Worm (Caenorhabditis elegans) whole organism, young adult: Measurements from ENCODE around the gene unc-50.

Experiments
- F33H1.4 ChIP-seq: fragments of 200-800 bp; sonication (Bioruptor generic); IDR thresholded peaks from 2 replicates; pipeline ENCODE4 v1.3.6; 2022; ENCODE audit warnings: missing genetic modification reagents, missing genetic modification characterization, missing compliant biosample characterization
- F49E8.2 ChIP-seq: sonication (generic microtip); optimal IDR thresholded peaks from 3 replicates; lab custom pipeline; 2017; ENCODE audit warnings: missing genetic modification characterization, mild to moderate bottlenecking, missing compliant biosample characterization, antibody characterized with exemption, moderate library complexity; ENCODE audit not compliant: insufficient read depth
- K12H6.12 ChIP-seq: fragments of 200-800 bp; sonication (Bioruptor generic); optimal IDR thresholded peaks from 2 replicates; lab custom pipeline; 2018; ENCODE audit warnings: mild to moderate bottlenecking, missing genetic modification characterization, missing compliant biosample characterization
- atf-7 ChIP-seq: sonication (generic microtip); optimal IDR thresholded peaks from 2 replicates; lab custom pipeline; 2017; ENCODE audit warnings: mild to moderate bottlenecking, missing genetic modification characterization, missing compliant biosample characterization
- attf-5 ChIP-seq: fragments of 200-800 bp; sonication (Bioruptor generic); optimal IDR thresholded peaks from 2 replicates; lab custom pipeline; 2018; ENCODE audit warnings: mild to moderate bottlenecking, missing genetic modification characterization, missing compliant biosample characterization
- hmg-1.2 ChIP-seq: fragments of 200-800 bp; sonication (Bioruptor generic); IDR thresholded peaks from 2 replicates; pipeline ENCODE4 v1.3.6; 2022; ENCODE audit warnings: missing genetic modification reagents, missing genetic modification characterization, missing compliant biosample characterization
- lin-35 ChIP-seq, 3 experiments: fragments of 150-350 bp in 2 of 3; sonication (generic microtip) in 1 of 3; optimal IDR thresholded peaks; 2 replicates each; lab custom pipeline; 2014 to 2018; ENCODE audit warnings: missing biosample characterization in 3 of 3, missing genetic modification characterization in 3 of 3, missing genetic modification reagents in 3 of 3
- repo-1 ChIP-seq: sonication (generic microtip); optimal IDR thresholded peaks from 2 replicates; lab custom pipeline; 2017; ENCODE audit warnings: mild to moderate bottlenecking, missing genetic modification characterization, missing compliant biosample characterization
- snpc-4 ChIP-seq, 5 experiments: fragments of 150-350 bp in 1 of 5; sonication (generic microtip) in 4 of 5; optimal IDR thresholded peaks; 2 replicates each; lab custom pipeline; 2014 to 2018; ENCODE audit warnings: missing genetic modification characterization in 5 of 5, missing biosample characterization in 3 of 5, antibody characterized with exemption in 2 of 5, mild to moderate bottlenecking in 2 of 5, missing compliant biosample characterization in 2 of 5, missing genotype in 2 of 5, moderate library complexity in 2 of 5, missing genetic modification reagents in 1 of 5
- unc-130 ChIP-seq: sonication (generic microtip); optimal IDR thresholded peaks from 2 replicates; lab custom pipeline; 2016; ENCODE audit warnings: missing genetic modification reagents, missing genetic modification characterization, missing compliant biosample characterization
- unc-62 ChIP-seq: fragments of 150-350 bp; optimal IDR thresholded peaks from 2 replicates; lab custom pipeline; 2014; ENCODE audit warnings: missing biosample characterization, missing genetic modification reagents, missing genetic modification characterization

- no peak for TF ChIP-seq F33H1.4 (GFP tag; lab: Robert Waterston, UW)
- TF ChIP-seq unc-62 (GFP tag; lab: Kevin White, UChicago): no peak
- no peak for TF ChIP-seq K12H6.12 (tag; lab: Kevin White, UChicago)
- no peak for TF ChIP-seq unc-130 (GFP tag; lab: Kevin White, UChicago)
- no peak for TF ChIP-seq atf-7 (tag; lab: Kevin White, UChicago)
- TF ChIP-seq F49E8.2 (tag; lab: Kevin White, UChicago): no peak
- TF ChIP-seq attf-5 (GFP tag; lab: Kevin White, UChicago): no peak
- no peak for TF ChIP-seq lin-35 (GFP tag; optimal IDR thresholded peaks at IDR 0.05; lab: Kevin White, UChicago)
- no peak for TF ChIP-seq repo-1 (tag; lab: Kevin White, UChicago)
- no peak for TF ChIP-seq hmg-1.2 (GFP tag; lab: Robert Waterston, UW)
- no peak for TF ChIP-seq snpc-4 (GFP tag; optimal IDR thresholded peaks at IDR 0.05; lab: Kevin White, UChicago)
- TF ChIP-seq snpc-4 (tag; optimal IDR thresholded peaks at IDR 0.05; lab: Kevin White, UChicago): no peak
Measured at ce11 chrIII:10285623-10286022, 32.3 kb downstream of the unc-50 start, which contains the start of gene K10G9.2.
